Fruit fly (Drosophila melanogaster) whole organism, embryonic: ENCODE measurements around the gene CG33986.

ENCODE experiments used
- B-H1 ChIP-seq: fragments of 200-800 bp; sonication (Bioruptor generic); IDR thresholded peaks from 3 replicates; pipeline ENCODE4 v1.3.6; 2022; ENCODE audit warnings: missing biosample characterization, missing genetic modification characterization
- CG10321 ChIP-seq: fragments of 200-800 bp; sonication (Bioruptor generic); IDR thresholded peaks from 2 replicates; pipeline ENCODE4 v1.3.6; 2022; ENCODE audit warnings: missing biosample characterization, missing genetic modification characterization
- CG12155 ChIP-seq: fragments of 200-800 bp; sonication (Bioruptor generic); optimal IDR thresholded peaks from 3 replicates; lab custom pipeline; 2016; ENCODE audit warnings: missing biosample characterization, missing genetic modification characterization
- CG12769 ChIP-seq: fragments of 200-800 bp; sonication (Bioruptor generic); optimal IDR thresholded peaks from 2 replicates; lab custom pipeline; 2019; ENCODE audit warnings: missing biosample characterization, mild to moderate bottlenecking, missing genetic modification characterization, moderate library complexity
- CG13424 ChIP-seq: fragments of 200-800 bp; sonication (Bioruptor generic); optimal IDR thresholded peaks from 2 replicates; lab custom pipeline; 2019; ENCODE audit warnings: missing biosample characterization, mild to moderate bottlenecking, missing genetic modification characterization, moderate library complexity
- CG14441 ChIP-seq: fragments of 200-800 bp; sonication (Bioruptor generic); IDR thresholded peaks from 2 replicates; pipeline ENCODE4 v1.3.6; 2022; ENCODE audit warnings: missing biosample characterization, missing genetic modification characterization
- CG14667 ChIP-seq: fragments of 200-800 bp; sonication (Bioruptor generic); IDR thresholded peaks from 2 replicates; pipeline ENCODE4 v1.3.6; 2022; ENCODE audit warnings: missing biosample characterization, missing genetic modification characterization
- CG1529 ChIP-seq: fragments of 200-800 bp; sonication (Bioruptor generic); optimal IDR thresholded peaks from 3 replicates; lab custom pipeline; 2018; ENCODE audit warnings: missing biosample characterization, missing genetic modification characterization
- CG17359 ChIP-seq: fragments of 200-800 bp; sonication (Bioruptor generic); optimal IDR thresholded peaks from 3 replicates; lab custom pipeline; 2018; ENCODE audit warnings: missing biosample characterization, mild to moderate bottlenecking, missing genetic modification characterization, moderate library complexity
- CG18011 ChIP-seq: fragments of 200-800 bp; sonication (Bioruptor generic); optimal IDR thresholded peaks from 2 replicates; lab custom pipeline; 2017; ENCODE audit warnings: missing biosample characterization, missing genetic modification characterization, mild to moderate bottlenecking, moderate library complexity, missing genotype
- CG2199 ChIP-seq: fragments of 200-800 bp; sonication (Bioruptor generic); IDR thresholded peaks from 3 replicates; pipeline ENCODE4 v1.3.6; 2022; ENCODE audit warnings: missing biosample characterization, missing genetic modification characterization
- CG31365 ChIP-seq: fragments of 200-800 bp; sonication (Bioruptor generic); optimal IDR thresholded peaks from 2 replicates; lab custom pipeline; 2018; ENCODE audit warnings: missing biosample characterization, mild to moderate bottlenecking, missing genetic modification characterization
- CG33557 ChIP-seq: fragments of 200-800 bp; sonication (Bioruptor generic); optimal IDR thresholded peaks from 2 replicates; lab custom pipeline; 2019; ENCODE audit warnings: missing biosample characterization, mild to moderate bottlenecking, missing genetic modification characterization, moderate library complexity
- CG4404 ChIP-seq: fragments of 200-800 bp; sonication (Bioruptor generic); IDR thresholded peaks from 2 replicates; pipeline ENCODE4 v1.3.6; 2022; ENCODE audit warnings: missing biosample characterization, missing genetic modification characterization
- CG5953 ChIP-seq: fragments of 200-800 bp; sonication (Bioruptor generic); IDR thresholded peaks from 2 replicates; pipeline ENCODE4 v1.3.6; 2022; ENCODE audit warnings: missing biosample characterization, missing genetic modification characterization
- CG6272 ChIP-seq: fragments of 200-800 bp; sonication (Bioruptor generic); IDR thresholded peaks from 2 replicates; pipeline ENCODE4 v1.3.6; 2022; ENCODE audit warnings: missing biosample characterization, missing genetic modification characterization
- CG7745 ChIP-seq: fragments of 200-800 bp; sonication (Bioruptor generic); optimal IDR thresholded peaks from 2 replicates; lab custom pipeline; 2018; ENCODE audit warnings: missing biosample characterization, mild to moderate bottlenecking, missing genetic modification characterization, moderate library complexity
- CG8290 ChIP-seq, 3 experiments: fragments of 200-800 bp; sonication (Bioruptor generic); optimal IDR thresholded peaks; 2 replicates each; lab custom pipeline; 2016 to 2019; ENCODE audit warnings: missing biosample characterization in 3 of 3, missing genetic modification characterization in 3 of 3, mild to moderate bottlenecking in 2 of 3, moderate library complexity in 1 of 3
- CG8765 ChIP-seq: fragments of 200-800 bp; sonication (Bioruptor generic); IDR thresholded peaks from 2 replicates; pipeline ENCODE4 v1.3.6; 2022; ENCODE audit warnings: missing biosample characterization, missing genetic modification characterization
- CG9215 ChIP-seq: fragments of 200-800 bp; sonication (Bioruptor generic); IDR thresholded peaks from 2 replicates; pipeline ENCODE4 v1.3.6; 2022; ENCODE audit warnings: missing biosample characterization, missing genetic modification characterization
- CG9609 ChIP-seq: fragments of 200-800 bp; sonication (Bioruptor generic); optimal IDR thresholded peaks from 3 replicates; lab custom pipeline; 2016; ENCODE audit warnings: missing biosample characterization, missing genetic modification characterization
- CG9797 ChIP-seq: fragments of 200-800 bp; sonication (Bioruptor generic); optimal IDR thresholded peaks from 3 replicates; lab custom pipeline; 2018; ENCODE audit warnings: missing biosample characterization, mild to moderate bottlenecking, missing genetic modification characterization
- CG9817 ChIP-seq: fragments of 200-800 bp; sonication (Bioruptor generic); optimal IDR thresholded peaks from 2 replicates; lab custom pipeline; 2018; ENCODE audit warnings: missing biosample characterization, mild to moderate bottlenecking, missing genetic modification characterization, moderate library complexity
- CTCF ChIP-seq: fragments of 200-800 bp; sonication (Bioruptor generic); optimal IDR thresholded peaks from 2 replicates; lab custom pipeline; 2017; ENCODE audit warnings: missing biosample characterization, mild to moderate bottlenecking, missing genetic modification characterization, moderate library complexity
- Ets97D ChIP-seq: fragments of 200-800 bp; sonication (Bioruptor generic); optimal IDR thresholded peaks from 3 replicates; lab custom pipeline; 2016; ENCODE audit warnings: missing biosample characterization, missing genetic modification characterization
- Gsc ChIP-seq: fragments of 200-800 bp; sonication (Bioruptor generic); IDR thresholded peaks from 2 replicates; pipeline ENCODE4 v1.3.6; 2022; ENCODE audit warnings: missing biosample characterization, missing genetic modification characterization
- HLHmδ ChIP-seq: fragments of 200-800 bp; sonication (Bioruptor generic); optimal IDR thresholded peaks from 2 replicates; lab custom pipeline; 2018; ENCODE audit warnings: missing biosample characterization, mild to moderate bottlenecking, missing genetic modification characterization, moderate library complexity
- Hmr ChIP-seq: fragments of 200-800 bp; sonication (Bioruptor generic); optimal IDR thresholded peaks from 3 replicates; lab custom pipeline; 2017; ENCODE audit warnings: mild to moderate bottlenecking, missing biosample characterization, missing genetic modification reagents, missing genetic modification characterization
- Hr39 ChIP-seq: fragments of >200 bp; optimal IDR thresholded peaks from 2 replicates; lab custom pipeline; 2017
- Hr51 ChIP-seq, 2 experiments: fragments of 200-800 bp; sonication (Bioruptor generic); optimal IDR thresholded peaks; 2 replicates in 1 of 2; 3 replicates in 1 of 2; lab custom pipeline; 2016 to 2018; ENCODE audit warnings: missing biosample characterization in 2 of 2, missing genetic modification characterization in 2 of 2, mild to moderate bottlenecking in 1 of 2, moderate library complexity in 1 of 2
- Kr ChIP-seq: fragments of 200-800 bp; sonication (Bioruptor generic); optimal IDR thresholded peaks from 2 replicates; lab custom pipeline; 2017; ENCODE audit warnings: missing biosample characterization, mild to moderate bottlenecking, missing genetic modification characterization
- Max ChIP-seq: fragments of 200-800 bp; sonication (Bioruptor generic); optimal IDR thresholded peaks from 2 replicates; lab custom pipeline; 2016; ENCODE audit warnings: missing biosample characterization, mild to moderate bottlenecking, missing genetic modification characterization
- Mrtf ChIP-seq: fragments of 200-800 bp; sonication (Bioruptor generic); IDR thresholded peaks from 3 replicates; pipeline ENCODE4 v1.3.6; 2022; ENCODE audit warnings: missing biosample characterization, missing genetic modification characterization
- Oli ChIP-seq: fragments of 200-800 bp; sonication (Bioruptor generic); optimal IDR thresholded peaks from 2 replicates; lab custom pipeline; 2018; ENCODE audit warnings: missing biosample characterization, mild to moderate bottlenecking, missing genetic modification characterization, moderate library complexity
- Sox100B ChIP-seq: fragments of 200-800 bp; sonication (Bioruptor generic); optimal IDR thresholded peaks from 3 replicates; lab custom pipeline; 2018; ENCODE audit warnings: missing biosample characterization, mild to moderate bottlenecking, missing genetic modification characterization
- chinmo ChIP-seq: fragments of 200-800 bp; sonication (Bioruptor generic); IDR thresholded peaks from 4 replicates; pipeline ENCODE4 v1.3.6; 2022; ENCODE audit warnings: missing biosample characterization, missing genetic modification characterization; ENCODE audit not compliant: partially characterized antibody
- chm ChIP-seq: fragments of 200-800 bp; sonication (Bioruptor generic); IDR thresholded peaks from 2 replicates; pipeline ENCODE4 v1.3.6; 2022; ENCODE audit warnings: missing biosample characterization, missing genetic modification characterization
- corto ChIP-seq: fragments of 200-800 bp; sonication (Bioruptor generic); optimal IDR thresholded peaks from 2 replicates; lab custom pipeline; 2016; ENCODE audit warnings: missing biosample characterization, mild to moderate bottlenecking, missing genetic modification characterization, moderate library complexity
- dm ChIP-seq: fragments of 200-800 bp; sonication (Bioruptor generic); optimal IDR thresholded peaks from 3 replicates; lab custom pipeline; 2016; ENCODE audit warnings: missing biosample characterization, missing genetic modification characterization
- kay ChIP-seq: fragments of 200-800 bp; sonication (Bioruptor generic); optimal IDR thresholded peaks from 2 replicates; lab custom pipeline; 2016; ENCODE audit warnings: missing biosample characterization, missing genetic modification characterization
- nmo ChIP-seq: fragments of 200-800 bp; sonication (Bioruptor generic); optimal IDR thresholded peaks from 2 replicates; lab custom pipeline; 2018; ENCODE audit warnings: missing biosample characterization, mild to moderate bottlenecking, missing genetic modification characterization, moderate library complexity
- nom ChIP-seq: fragments of 200-800 bp; sonication (Bioruptor generic); optimal IDR thresholded peaks from 2 replicates; lab custom pipeline; 2017; ENCODE audit warnings: missing biosample characterization, missing genetic modification characterization, mild to moderate bottlenecking, moderate library complexity, missing genetic modification reagents
- otp ChIP-seq: fragments of 200-800 bp; sonication (Bioruptor generic); IDR thresholded peaks from 3 replicates; pipeline ENCODE4, ENCODE4 v1.3.6; 2022; ENCODE audit warnings: missing biosample characterization, missing genetic modification characterization
- slbo ChIP-seq: fragments of 200-800 bp; sonication (Bioruptor generic); IDR thresholded peaks from 2 replicates; pipeline ENCODE4 v1.3.6; 2022; ENCODE audit warnings: missing biosample characterization, missing genetic modification characterization
- ssp ChIP-seq: fragments of 200-800 bp; sonication (Bioruptor generic); IDR thresholded peaks from 2 replicates; pipeline ENCODE4 v1.3.6; 2022; ENCODE audit warnings: missing biosample characterization, missing genetic modification characterization
- ttk ChIP-seq: fragments of 200-800 bp; sonication (Bioruptor generic); IDR thresholded peaks from 2 replicates; pipeline ENCODE4 v2.1.2; 2022; ENCODE audit warnings: missing biosample characterization, missing genetic modification characterization
- usp ChIP-seq: fragments of >200 bp; optimal IDR thresholded peaks from 2 replicates; lab custom pipeline; 2017; ENCODE audit warnings: missing biosample characterization, missing genetic modification characterization
- wdn ChIP-seq: fragments of 200-800 bp; sonication (Bioruptor generic); IDR thresholded peaks from 2 replicates; pipeline ENCODE4 v1.3.6; 2022; ENCODE audit warnings: missing biosample characterization, missing genetic modification characterization
- wor ChIP-seq: fragments of 200-800 bp; sonication (Bioruptor generic); IDR thresholded peaks from 2 replicates; pipeline ENCODE4 v1.3.6; 2022; ENCODE audit warnings: missing biosample characterization, missing genetic modification characterization
- yki ChIP-seq: fragments of >200 bp; optimal IDR thresholded peaks from 3 replicates; lab custom pipeline; 2018
- zfh1 ChIP-seq: fragments of 200-800 bp; sonication (Bioruptor generic); IDR thresholded peaks from 3 replicates; pipeline ENCODE4 v1.3.6; 2022; ENCODE audit warnings: missing biosample characterization, missing genetic modification characterization

Gene CG33986

DNA sequence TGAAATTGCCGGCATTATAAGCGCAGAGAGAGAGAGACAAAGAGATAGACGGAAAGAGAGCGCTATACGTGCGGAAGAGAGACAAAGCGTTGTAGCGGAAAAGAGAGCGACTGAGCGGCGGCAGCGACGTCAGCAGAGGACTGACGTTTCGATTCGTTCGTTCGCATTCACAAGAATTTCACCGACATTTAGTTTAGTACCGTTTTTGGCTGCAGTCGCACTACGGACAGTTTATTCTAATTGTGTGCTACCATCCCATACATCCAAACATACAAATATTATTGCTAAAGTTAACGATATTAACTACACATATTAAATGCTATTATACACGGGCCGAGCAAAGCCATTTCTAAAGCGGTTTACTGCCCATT lies 10.2 kb upstream of the CG33986 start, which contains the start of gene CrebA (continued):
- TF ChIP-seq wdn (GFP tag; lab: Robert Waterston, UW) (no peak), CTCF (GFP tag; lab: Kevin White, UChicago) (no peak), Gsc (GFP tag; lab: Robert Waterston, UW) (no peak), CG2199 (GFP tag; lab: Robert Waterston, UW) (peak; percentile 93), Hmr (no peak), otp (GFP tag; lab: Robert Waterston, UW) (no peak), CG9817 (no peak), dm (GFP tag; lab: Kevin White, UChicago) (no peak), CG7745 (tag; lab: Kevin White, UChicago) (peak; percentile 4), chinmo (peak; percentile 76; the same call in 1 of the 4 replicates), Hr39 (lab: Kevin White, UChicago) (no peak), Max (GFP tag; lab: Kevin White, UChicago) (no peak), corto (no peak), CG8290 (GFP tag; optimal IDR thresholded peaks at IDR 0.05; lab: Kevin White, UChicago) (no peak), CG8290 (tag; optimal IDR thresholded peaks at IDR 0.05; lab: Kevin White, UChicago) (peak in 1 of 2 experiments; percentile 20), CG9215 (GFP tag; lab: Robert Waterston, UW) (no peak), ssp (GFP tag; lab: Robert Waterston, UW) (no peak), CG14441 (GFP tag; lab: Robert Waterston, UW) (no peak), yki (lab: Kevin White, UChicago) (peak; percentile 70), CG1529 (GFP tag; lab: Kevin White, UChicago) (no peak), Hr51 (GFP tag; optimal IDR thresholded peaks at IDR 0.05; lab: Kevin White, UChicago) (no peak), usp (GFP tag; lab: Kevin White, UChicago) (no peak), nom (GFP tag; lab: Kevin White, UChicago) (no peak), B-H1 (GFP tag; lab: Robert Waterston, UW) (no peak), CG31365 (no peak), chm (GFP tag; lab: Robert Waterston, UW) (peak; percentile 70; the same call in 1 of the 2 replicates), HLHmδ (GFP tag; lab: Kevin White, UChicago) (peak; percentile 40), Mrtf (GFP tag; lab: Robert Waterston, UW) (no peak), ttk (no peak), CG10321 (peak; percentile 55; the same call in 1 of the 2 replicates), CG9797 (GFP tag; lab: Kevin White, UChicago) (no peak), Ets97D (GFP tag; lab: Kevin White, UChicago) (no peak)

DNA sequence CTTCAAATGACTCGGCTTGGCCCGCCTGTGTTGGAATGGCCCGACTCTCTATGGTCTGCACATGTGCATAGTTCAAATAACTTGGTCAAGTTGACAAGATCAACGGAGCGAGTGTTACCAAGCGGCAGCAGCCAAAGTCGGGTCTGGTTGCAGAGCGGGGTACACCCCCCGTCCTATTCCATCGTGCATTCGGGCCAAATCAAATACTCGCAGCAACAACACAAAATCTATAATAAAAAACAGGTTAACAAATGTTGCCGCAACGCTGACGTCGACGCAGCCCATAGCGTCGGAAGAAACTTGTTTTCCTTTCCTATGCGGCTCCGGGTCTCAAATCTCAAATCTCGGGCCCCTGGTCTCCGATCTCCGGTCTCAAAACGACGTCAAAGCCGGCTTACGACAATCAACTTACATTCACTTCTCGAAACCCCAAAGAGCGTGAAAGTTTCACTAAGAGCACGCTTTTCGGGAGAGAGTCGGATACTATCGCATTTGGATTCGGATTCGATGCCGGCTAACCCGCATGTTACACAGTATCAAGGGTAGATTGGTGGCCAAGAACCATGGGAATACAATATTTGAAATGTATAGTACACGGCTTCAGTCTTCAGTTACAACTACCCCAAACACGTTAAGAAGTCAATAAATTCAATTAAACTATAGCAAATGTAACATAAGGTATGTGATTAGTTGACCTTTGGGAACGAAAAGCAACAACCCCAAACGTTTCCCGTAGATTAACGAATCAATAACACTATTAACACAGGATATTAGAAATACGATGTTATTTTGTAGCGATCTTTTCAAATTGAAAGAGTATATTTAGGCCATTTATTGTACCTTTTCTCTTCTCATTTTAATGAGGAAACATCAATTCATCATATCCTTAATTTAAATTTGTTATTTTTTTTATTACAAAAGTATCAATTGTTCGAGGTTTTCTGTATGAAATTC lies 9.5 kb upstream of the CG33986 start:
- TF ChIP-seq Oli (peak; percentile 82), zfh1 (GFP tag; lab: Robert Waterston, UW) (0 out of 3 replicates have a peak, but pooled peaks have one; percentile 7), Sox100B (GFP tag; lab: Kevin White, UChicago) (peak; percentile 78), Kr (GFP tag; lab: Kevin White, UChicago) (no peak), nmo (GFP tag; lab: Kevin White, UChicago) (peak; percentile 80), CG13424 (peak; percentile 68), CG4404 (no peak), CG17359 (tag; lab: Kevin White, UChicago) (peak; percentile 46), CG12769 (peak; percentile 61), CG6272 (no peak; the same call in 1 of the 2 replicates), CG5953 (no peak), CG33557 (peak; percentile 52), CG18011 (GFP tag; lab: Kevin White, UChicago) (peak; percentile 11), CG12155 (GFP tag; lab: Kevin White, UChicago) (peak; percentile 53), kay (peak; percentile 17), CG9609 (GFP tag; lab: Kevin White, UChicago) (peak; percentile 52), CG14667 (GFP tag; lab: Robert Waterston, UW) (peak; percentile 38), wor (peak; percentile 53; the same call in 1 of the 2 replicates), slbo (GFP tag; lab: Robert Waterston, UW) (peak; percentile 56), CG8765 (no peak)
